Worm (Caenorhabditis elegans): ENCODE results near the gene F32A5.8.

ce11 chrII:7277925-7278324, 22.0 kb downstream of the F32A5.8 start:
- no peak for TF ChIP-seq nhr-76 (tag; optimal IDR thresholded peaks at IDR 0.05)
- no peak for TF ChIP-seq nhr-12 (tag; optimal IDR thresholded peaks at IDR 0.05)
- no peak for TF ChIP-seq unc-62 (GFP tag; optimal IDR thresholded peaks at IDR 0.05)
- no peak for TF ChIP-seq aly-2 (tag; optimal IDR thresholded peaks at IDR 0.05)
- no peak for TF ChIP-seq nhr-90 (tag; optimal IDR thresholded peaks at IDR 0.05; ENCODE audit: poor library complexity)
- no peak for TF ChIP-seq elt-2 (tag; optimal IDR thresholded peaks at IDR 0.05)
- TF ChIP-seq mab-9 (GFP tag; IDR thresholded peaks at IDR 0.05) = no peak
- no peak for TF ChIP-seq dpl-1 (GFP tag; optimal IDR thresholded peaks at IDR 0.05)
- TF ChIP-seq unc-30 (tag; optimal IDR thresholded peaks at IDR 0.05) = no peak
- TF ChIP-seq efl-1 (optimal IDR thresholded peaks at IDR 0.05) = no peak
- no peak for TF ChIP-seq efl-1 (GFP tag; optimal IDR thresholded peaks at IDR 0.05 in 1 of 2)
- no peak for TF ChIP-seq nhr-11 (tag; optimal IDR thresholded peaks at IDR 0.05)
- TF ChIP-seq pqm-1 (tag; optimal IDR thresholded peaks at IDR 0.05) = no peak
- no peak for TF ChIP-seq aha-1 (tag; optimal IDR thresholded peaks at IDR 0.05)
- TF ChIP-seq egl-27 (tag; optimal IDR thresholded peaks at IDR 0.05) = no peak
